Worm (Caenorhabditis elegans) whole organism, L1 larva: ENCODE measurements around the gene klp-19.

Experiments
- F16B12.6 ChIP-seq: fragments of 150-350 bp; optimal IDR thresholded peaks from 2 replicates; lab custom pipeline; 2014; ENCODE audit warnings: missing biosample characterization, missing genetic modification characterization
- aha-1 ChIP-seq: fragments of 150-350 bp; optimal IDR thresholded peaks from 2 replicates; lab custom pipeline; 2014; ENCODE audit warnings: missing biosample characterization, missing genetic modification characterization
- alr-1 ChIP-seq: fragments of 200-800 bp; sonication (Bioruptor generic); optimal IDR thresholded peaks from 2 replicates; lab custom pipeline; 2018; ENCODE audit warnings: borderline replicate concordance, mild to moderate bottlenecking, missing genetic modification characterization, missing compliant biosample characterization
- aly-2 ChIP-seq: fragments of 150-350 bp; optimal IDR thresholded peaks from 2 replicates; lab custom pipeline; 2014; ENCODE audit warnings: missing biosample characterization, missing genetic modification characterization
- blmp-1 ChIP-seq: fragments of 150-350 bp; optimal IDR thresholded peaks from 2 replicates; lab custom pipeline; 2014; ENCODE audit warnings: missing biosample characterization, missing genetic modification characterization
- ceh-63 ChIP-seq: fragments of 200-800 bp; sonication (Bioruptor generic); optimal IDR thresholded peaks from 2 replicates; lab custom pipeline; 2018; ENCODE audit warnings: mild to moderate bottlenecking, missing genetic modification characterization, missing compliant biosample characterization
- ceh-8 ChIP-seq: fragments of 200-800 bp; sonication (Bioruptor generic); optimal IDR thresholded peaks from 2 replicates; lab custom pipeline; 2018; ENCODE audit warnings: mild to moderate bottlenecking, missing genetic modification characterization, moderate library complexity, missing compliant biosample characterization
- efl-1 ChIP-seq, 4 experiments: fragments of 150-350 bp; optimal IDR thresholded peaks in 3 of 4; peaks in 1 of 4; 1 replicate in 1 of 4; 2 replicates in 3 of 4; lab custom pipeline; 2014; ENCODE audit warnings: missing biosample characterization in 2 of 4, missing genetic modification characterization in 2 of 4, missing genetic modification reagents in 2 of 4
- egl-27 ChIP-seq, 2 experiments: fragments of 150-350 bp in 1 of 2; sonication (generic microtip); optimal IDR thresholded peaks; 3 replicates each; lab custom pipeline; 2017 to 2018; ENCODE audit warnings: missing biosample characterization in 2 of 2, missing genetic modification characterization in 2 of 2, missing genetic modification reagents in 2 of 2
- elt-3 ChIP-seq, 6 experiments: fragments of 150-350 bp in 1 of 6; sonication (generic microtip); optimal IDR thresholded peaks; 2 replicates each; lab custom pipeline; 2017 to 2018; ENCODE audit warnings: missing biosample characterization in 6 of 6, missing genetic modification characterization in 6 of 6, inconsistent platforms in 1 of 6
- ets-5 ChIP-seq: fragments of 200-800 bp; sonication (Bioruptor generic); IDR thresholded peaks from 2 replicates; pipeline ENCODE4 v1.3.6; 2022; ENCODE audit warnings: missing genetic modification characterization, missing compliant biosample characterization
- grh-1 ChIP-seq: fragments of 200-800 bp; sonication (Bioruptor generic); IDR thresholded peaks from 2 replicates; pipeline ENCODE4 v1.3.6; 2022; ENCODE audit warnings: missing genetic modification reagents, missing genetic modification characterization, missing compliant biosample characterization
- hlh-4 ChIP-seq: sonication (generic microtip); optimal IDR thresholded peaks from 2 replicates; lab custom pipeline; 2016; ENCODE audit warnings: mild to moderate bottlenecking, missing genetic modification characterization, missing compliant biosample characterization
- lin-13 ChIP-seq: fragments of 150-350 bp; optimal IDR thresholded peaks from 2 replicates; lab custom pipeline; 2014; ENCODE audit warnings: missing biosample characterization, missing genetic modification reagents, missing genetic modification characterization
- lin-14 ChIP-seq: fragments of 200-800 bp; sonication (Bioruptor generic); optimal IDR thresholded peaks from 2 replicates; lab custom pipeline; 2018; ENCODE audit warnings: mild to moderate bottlenecking, missing genetic modification characterization, moderate library complexity, missing compliant biosample characterization
- lin-35 ChIP-seq, 2 experiments: fragments of 150-350 bp; optimal IDR thresholded peaks; 2 replicates each; lab custom pipeline; 2014; ENCODE audit warnings: missing biosample characterization in 2 of 2, missing genetic modification characterization in 2 of 2, missing genetic modification reagents in 2 of 2
- lsy-2 ChIP-seq, 2 experiments: fragments of 150-350 bp; optimal IDR thresholded peaks; 2 replicates each; lab custom pipeline; 2014; ENCODE audit warnings: missing biosample characterization in 2 of 2, missing genetic modification characterization in 2 of 2
- mab-9 ChIP-seq: fragments of 200-800 bp; sonication (Bioruptor generic); IDR thresholded peaks from 2 replicates; pipeline ENCODE4 v1.3.6; 2022; ENCODE audit warnings: missing genetic modification reagents, missing genetic modification characterization, missing compliant biosample characterization
- nhr-12 ChIP-seq: sonication (generic microtip); optimal IDR thresholded peaks from 2 replicates; lab custom pipeline; 2017; ENCODE audit warnings: missing biosample characterization, missing genetic modification characterization
- nhr-20 ChIP-seq: sonication (generic microtip); optimal IDR thresholded peaks from 2 replicates; lab custom pipeline; 2016; ENCODE audit warnings: mild to moderate bottlenecking, missing genetic modification characterization, missing compliant biosample characterization
- nhr-71 ChIP-seq: sonication (generic microtip); optimal IDR thresholded peaks from 2 replicates; lab custom pipeline; 2016; ENCODE audit warnings: mild to moderate bottlenecking, missing genetic modification characterization, moderate library complexity, missing compliant biosample characterization
- nhr-85 ChIP-seq: sonication (generic microtip); peaks from one replicate; lab custom pipeline; 2016; ENCODE audit warnings: missing genetic modification characterization, inconsistent platforms, missing compliant biosample characterization
- nhr-90 ChIP-seq: sonication (generic microtip); optimal IDR thresholded peaks from 2 replicates; lab custom pipeline; 2016; ENCODE audit warnings: mild to moderate bottlenecking, missing genetic modification characterization, missing compliant biosample characterization; ENCODE audit not compliant: poor library complexity
- pag-3 ChIP-seq: sonication (generic microtip); optimal IDR thresholded peaks from 2 replicates; lab custom pipeline; 2017; ENCODE audit warnings: missing genetic modification characterization, mild to moderate bottlenecking, missing compliant biosample characterization, antibody characterized with exemption, borderline replicate concordance; ENCODE audit not compliant: insufficient read depth
- rnt-1 ChIP-seq: sonication (generic microtip); optimal IDR thresholded peaks from 2 replicates; lab custom pipeline; 2016; ENCODE audit warnings: mild to moderate bottlenecking, missing genetic modification characterization, moderate library complexity, missing compliant biosample characterization
- skn-1 ChIP-seq: fragments of 150-350 bp; optimal IDR thresholded peaks from 2 replicates; lab custom pipeline; 2014; ENCODE audit warnings: missing biosample characterization, missing genetic modification characterization
- snu-23 ChIP-seq: sonication (generic microtip); optimal IDR thresholded peaks from 2 replicates; lab custom pipeline; 2016; ENCODE audit warnings: missing genetic modification characterization, missing compliant biosample characterization
- tbx-2 ChIP-seq: sonication (generic microtip); optimal IDR thresholded peaks from 2 replicates; lab custom pipeline; 2016; ENCODE audit warnings: missing genetic modification characterization, missing compliant biosample characterization
- tlp-1 ChIP-seq: fragments of 150-350 bp; optimal IDR thresholded peaks from 2 replicates; lab custom pipeline; 2014; ENCODE audit warnings: missing biosample characterization, missing genetic modification characterization
- unc-130 ChIP-seq: fragments of 150-350 bp; optimal IDR thresholded peaks from 2 replicates; lab custom pipeline; 2017; ENCODE audit warnings: missing biosample characterization, missing genetic modification characterization, inconsistent platforms
- unc-30 ChIP-seq: sonication (generic microtip); optimal IDR thresholded peaks from 2 replicates; lab custom pipeline; 2017; ENCODE audit warnings: missing biosample characterization, missing genetic modification characterization
- unc-86 ChIP-seq: sonication (generic microtip); optimal IDR thresholded peaks from 2 replicates; lab custom pipeline; 2016; ENCODE audit warnings: missing genetic modification characterization, missing compliant biosample characterization
- zag-1 ChIP-seq: fragments of 150-350 bp; optimal IDR thresholded peaks from 2 replicates; lab custom pipeline; 2014; ENCODE audit warnings: missing biosample characterization, missing genetic modification characterization

klp-19 gene

DNA sequence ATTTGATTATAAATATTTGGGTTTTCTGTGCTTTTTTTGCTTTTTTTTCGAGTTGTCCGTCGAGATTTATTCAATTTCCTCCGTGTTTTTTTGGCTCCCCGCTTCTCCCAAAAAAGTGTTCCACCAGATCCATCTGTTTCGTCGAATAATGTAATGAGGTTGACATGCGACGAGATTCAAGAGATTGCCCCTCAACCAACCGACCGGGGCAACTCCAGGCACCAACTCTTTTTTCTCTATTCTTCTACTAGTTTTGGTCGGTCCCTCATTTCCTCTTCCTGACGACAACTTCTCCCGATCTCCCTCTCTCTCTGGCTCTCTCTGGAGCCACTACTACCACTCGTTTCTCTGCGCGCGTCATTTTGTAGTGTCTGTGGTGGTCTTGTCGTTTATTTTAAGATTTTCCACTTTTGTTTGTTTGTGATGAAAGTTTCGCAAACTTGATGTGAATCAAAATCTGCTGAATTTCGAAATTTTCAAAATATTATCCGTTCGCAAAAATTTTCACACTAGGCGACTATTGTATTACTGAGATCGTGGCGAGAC is 40.8 kb upstream of the klp-19 start (continued):
- no peak for TF ChIP-seq mab-9

DNA sequence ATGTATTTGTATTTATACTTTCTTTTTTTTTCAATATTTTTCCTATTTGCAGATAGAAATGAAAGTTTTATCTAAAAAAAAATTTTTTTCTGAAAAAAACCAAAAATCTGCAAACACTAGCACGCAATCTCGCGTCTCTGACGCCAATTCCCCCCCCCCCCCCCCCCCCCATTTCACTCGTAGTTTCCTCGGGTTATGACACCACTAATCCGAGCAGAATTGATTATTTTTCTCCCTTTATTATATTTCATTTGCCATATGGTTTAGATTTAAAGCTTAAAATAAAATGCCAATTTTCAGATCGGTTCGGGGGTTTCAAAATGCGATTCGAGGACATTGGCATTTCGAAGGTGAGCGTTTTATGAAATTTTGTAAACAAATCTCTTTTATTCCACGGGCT is 39.7 kb upstream of the klp-19 start, which contains the start of gene mtm-6:
Gene mtm-6 (plus strand): TSS at position 301 of the 400 bp plus-strand sequence.
- TF ChIP-seq lsy-2 (tag; optimal IDR thresholded peaks at IDR 0.05; lab: Kevin White, UChicago) = peak in 1 of 2 experiments; percentile 23
- TF ChIP-seq unc-130 (tag; lab: Kevin White, UChicago) = no peak
- TF ChIP-seq F16B12.6 (tag; lab: Kevin White, UChicago) = peak; percentile 70

DNA sequence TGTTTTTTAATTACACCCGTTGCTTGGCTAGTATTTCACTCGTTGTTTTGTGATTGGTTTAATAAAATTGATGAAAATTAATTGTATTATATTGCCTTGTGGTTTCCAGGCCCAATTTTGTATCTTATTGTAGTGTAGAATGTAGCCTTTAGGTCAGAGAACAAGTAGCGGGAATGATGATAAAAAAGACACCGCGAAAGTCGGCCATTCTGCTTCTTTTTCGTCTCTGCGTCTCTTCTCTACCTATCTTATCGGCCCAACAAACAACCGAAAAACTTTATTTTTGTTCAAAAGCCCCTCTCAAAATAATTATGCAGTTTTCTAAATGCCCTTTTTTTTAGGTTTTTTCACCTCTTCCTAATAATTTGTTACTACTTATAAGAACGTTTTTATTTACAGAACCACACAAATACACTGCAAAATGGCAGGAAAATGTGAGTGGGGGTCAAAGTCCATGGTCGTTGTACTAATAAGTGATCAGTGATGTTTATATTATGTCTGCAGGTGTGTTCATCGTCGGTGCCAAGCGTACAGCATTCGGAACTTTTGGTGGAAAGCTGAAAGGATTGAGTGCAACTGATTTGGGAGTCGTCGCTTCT is 37.6 kb upstream of the klp-19 start, which contains the start of gene acaa-2:
Gene acaa-2 (plus strand): TSS at position 400 of the 599 bp plus-strand sequence.
- TF ChIP-seq nhr-71 = peak; percentile 42
- peak in 1 of 6 experiments; percentile 17 for TF ChIP-seq elt-3 (tag; optimal IDR thresholded peaks at IDR 0.05; lab: Kevin White, UChicago)
- TF ChIP-seq nhr-90 (tag; lab: Kevin White, UChicago) = peak; percentile 26
- TF ChIP-seq skn-1 (tag; lab: Kevin White, UChicago) = peak; percentile 81
- TF ChIP-seq nhr-20 (tag; lab: Kevin White, UChicago) = peak; percentile 46
- TF ChIP-seq lin-14 = peak; percentile 44
- TF ChIP-seq aly-2 = no peak
- no peak for TF ChIP-seq unc-86
- TF ChIP-seq blmp-1 (tag; lab: Kevin White, UChicago) = peak; percentile 52
- TF ChIP-seq hlh-4 (tag; lab: Kevin White, UChicago) = no peak
- no peak for TF ChIP-seq tbx-2 (tag; lab: Kevin White, UChicago)
- TF ChIP-seq nhr-85 (tag; lab: Kevin White, UChicago) = peak; percentile 51
- TF ChIP-seq zag-1 (tag; lab: Kevin White, UChicago) = no peak
- TF ChIP-seq lsy-2 (tag; optimal IDR thresholded peaks at IDR 0.05; lab: Kevin White, UChicago) = peak in 1 of 2 experiments; percentile 14
- no peak for TF ChIP-seq nhr-12 (tag; lab: Kevin White, UChicago)
- no peak for TF ChIP-seq alr-1 (tag; lab: Kevin White, UChicago)
- no peak for TF ChIP-seq ceh-8 (GFP tag; lab: Kevin White, UChicago)
- peak in 1 of 2 experiments; percentile 33 for TF ChIP-seq lin-35 (GFP tag; optimal IDR thresholded peaks at IDR 0.05; lab: Kevin White, UChicago)
- no peak for TF ChIP-seq aha-1 (tag; lab: Kevin White, UChicago)
- TF ChIP-seq ceh-63 (GFP tag; lab: Kevin White, UChicago) = no peak
- peak; percentile 54 for TF ChIP-seq snu-23 (GFP tag; lab: Kevin White, UChicago)
- no peak for TF ChIP-seq unc-30 (tag; lab: Kevin White, UChicago)
- TF ChIP-seq tlp-1 (tag; lab: Kevin White, UChicago) = no peak
- no peak for TF ChIP-seq lin-13 (GFP tag; lab: Kevin White, UChicago)

DNA sequence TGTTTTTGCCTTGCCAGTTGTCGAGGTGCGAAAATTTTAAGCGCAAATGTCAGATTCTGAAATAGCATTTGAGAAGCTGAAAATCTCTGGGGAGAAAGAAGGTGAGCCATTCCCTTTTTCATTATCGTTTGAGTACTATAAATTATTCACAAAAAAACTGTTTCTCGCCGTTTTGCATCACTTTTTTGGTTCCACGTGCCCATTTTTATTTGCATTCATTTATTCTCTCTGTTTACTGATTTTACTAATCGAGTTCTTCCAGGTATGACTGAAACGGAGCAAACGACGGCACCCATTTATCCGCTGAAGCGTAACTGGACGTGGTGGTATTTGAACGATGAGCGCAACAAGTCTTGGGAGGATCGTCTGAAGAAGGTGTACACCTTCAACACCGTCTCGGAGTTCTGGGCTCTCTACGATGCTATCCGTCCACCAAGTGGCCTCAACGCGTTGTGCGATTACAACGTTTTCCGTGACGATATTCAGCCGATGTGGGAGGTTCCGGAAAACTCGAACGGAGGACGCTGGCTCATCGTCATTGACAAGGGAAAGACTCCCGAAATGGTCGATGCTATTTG is 36.6 kb upstream of the klp-19 start:
- TF ChIP-seq efl-1 (optimal IDR thresholded peaks at IDR 0.05; lab: Kevin White, UChicago) = no peak
- peak in 1 of 2 experiments; percentile 58 for TF ChIP-seq efl-1 (GFP tag; optimal IDR thresholded peaks at IDR 0.05 in 1 of 2; lab: Kevin White, UChicago)
- TF ChIP-seq ets-5 = no peak

DNA sequence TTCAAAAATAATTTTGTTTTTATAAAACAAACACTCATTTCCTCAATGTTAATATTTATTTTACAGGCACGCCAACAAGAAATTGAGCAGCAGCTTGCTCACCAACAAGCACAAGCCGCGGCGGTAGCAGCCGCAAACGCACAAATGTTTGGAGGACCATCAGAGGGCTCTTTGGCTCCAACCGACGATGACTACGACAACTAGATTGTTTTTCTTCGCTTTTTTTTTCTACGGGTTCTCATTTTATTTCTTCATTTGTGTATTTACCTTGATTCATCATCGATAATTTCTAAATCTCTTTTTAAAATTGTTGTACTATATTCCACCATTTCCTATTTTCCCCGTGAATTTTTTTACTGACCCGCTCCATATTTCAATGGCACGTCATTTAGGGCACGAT is 36.1 kb upstream of the klp-19 start, which contains the start of gene ife-1:
Gene ife-1 (plus strand): TSS at position 301 of the 400 bp plus-strand sequence.
- TF ChIP-seq rnt-1 (tag; lab: Kevin White, UChicago) (no peak), grh-1 (GFP tag; lab: Robert Waterston, UW) (no peak), egl-27 (tag; optimal IDR thresholded peaks at IDR 0.05; lab: Kevin White, UChicago) (no peak), nhr-12 (tag; lab: Kevin White, UChicago) (no peak), pag-3 (tag; lab: Kevin White, UChicago) (no peak), nhr-20 (tag; lab: Kevin White, UChicago) (no peak), skn-1 (tag; lab: Kevin White, UChicago) (no peak)
